Worm (Caenorhabditis elegans) whole organism, L3 larva: Measurements from ENCODE around the gene cpg-24.

Experiments
- daf-12 ChIP-seq: fragments of 150-350 bp; optimal IDR thresholded peaks from 2 replicates; lab custom pipeline; 2014; ENCODE audit warnings: missing biosample characterization, missing genetic modification reagents, missing genetic modification characterization
- nfya-1 ChIP-seq: sonication (generic microtip); optimal IDR thresholded peaks from 2 replicates; lab custom pipeline; 2017; ENCODE audit warnings: missing genetic modification characterization, mild to moderate bottlenecking, missing compliant biosample characterization, antibody characterized with exemption, moderate library complexity; ENCODE audit not compliant: insufficient read depth
- sea-2 ChIP-seq: fragments of 150-350 bp; sonication (generic microtip); optimal IDR thresholded peaks from 4 replicates; lab custom pipeline; 2014; ENCODE audit warnings: missing biosample characterization, missing genetic modification reagents, missing genetic modification characterization
- ztf-4 ChIP-seq: fragments of 150-350 bp; optimal IDR thresholded peaks from 2 replicates; lab custom pipeline; 2014; ENCODE audit warnings: missing biosample characterization, missing genetic modification characterization

- TF ChIP-seq nfya-1 (tag; lab: Kevin White, UChicago) (no peak), daf-12 (tag; lab: Kevin White, UChicago) (no peak), ztf-4 (tag; lab: Kevin White, UChicago) (no peak), sea-2 (no peak)
Observed at ce11 chrIV:1619519-1620311, 12.0 kb upstream of the cpg-24 start, which contains the start of gene nhr-92.
